Worm (Caenorhabditis elegans) whole organism, L4 larva: ENCODE results near the gene srv-1.

Source experiments
- F10B5.3 ChIP-seq: sonication (generic microtip); optimal IDR thresholded peaks from 2 replicates; lab custom pipeline; 2016; ENCODE audit warnings: mild to moderate bottlenecking, missing genetic modification characterization, missing compliant biosample characterization
- F44E2.7 ChIP-seq: fragments of 200-800 bp; sonication (Bioruptor generic); IDR thresholded peaks from 2 replicates; pipeline ENCODE4 v2.1.2; 2022; ENCODE audit warnings: missing genetic modification characterization, missing compliant biosample characterization
- R02D3.7 ChIP-seq: fragments of 150-350 bp; sonication (generic microtip); optimal IDR thresholded peaks from 3 replicates; lab custom pipeline; 2014; ENCODE audit warnings: missing biosample characterization, missing genetic modification characterization
- T26A8.4 ChIP-seq: fragments of 200-800 bp; sonication (Bioruptor generic); IDR thresholded peaks from 2 replicates; pipeline ENCODE4 v1.3.6; 2022; ENCODE audit warnings: missing genetic modification characterization, missing compliant biosample characterization
- Y5F2A.4 ChIP-seq: fragments of 200-800 bp; sonication (Bioruptor generic); optimal IDR thresholded peaks from 2 replicates; lab custom pipeline; 2018; ENCODE audit warnings: mild to moderate bottlenecking, missing genetic modification characterization, missing compliant biosample characterization
- ZK337.2 ChIP-seq: fragments of 200-800 bp; sonication (Bioruptor generic); IDR thresholded peaks from 2 replicates; pipeline ENCODE4 v1.3.6; 2022; ENCODE audit warnings: missing genetic modification reagents, missing genetic modification characterization, missing compliant biosample characterization
- aha-1 ChIP-seq: fragments of 150-350 bp; peaks from one replicate; lab custom pipeline; 2014; ENCODE audit warnings: missing biosample characterization, missing genetic modification characterization
- arid-1 ChIP-seq: fragments of 200-800 bp; sonication (Bioruptor generic); conservative IDR thresholded peaks from 2 replicates; pipeline ENCODE4 v1.3.6; 2022; ENCODE audit warnings: missing genetic modification reagents, missing genetic modification characterization, missing compliant biosample characterization
- ceh-28 ChIP-seq: fragments of 150-350 bp; optimal IDR thresholded peaks from 2 replicates; lab custom pipeline; 2014; ENCODE audit warnings: missing biosample characterization, missing genetic modification reagents, missing genetic modification characterization
- daf-19 ChIP-seq: fragments of 200-800 bp; sonication (Bioruptor generic); conservative IDR thresholded peaks from 2 replicates; pipeline ENCODE4 v1.3.6; 2022; ENCODE audit warnings: missing genetic modification characterization, missing compliant biosample characterization
- daf-8 ChIP-seq: fragments of 200-800 bp; sonication (Bioruptor generic); IDR thresholded peaks from 2 replicates; pipeline ENCODE4 v1.3.6; 2022; ENCODE audit warnings: missing genetic modification characterization, missing compliant biosample characterization
- dmd-6 ChIP-seq: fragments of 200-800 bp; sonication (Bioruptor generic); IDR thresholded peaks from 2 replicates; pipeline ENCODE4 v1.3.6; 2022; ENCODE audit warnings: missing genetic modification reagents, missing genetic modification characterization, missing compliant biosample characterization
- dmd-8 ChIP-seq: fragments of 200-800 bp; sonication (Bioruptor generic); IDR thresholded peaks from 2 replicates; pipeline ENCODE4 v1.3.6; 2022; ENCODE audit warnings: missing genetic modification characterization, missing compliant biosample characterization
- dmd-9 ChIP-seq: fragments of 200-800 bp; sonication (Bioruptor generic); IDR thresholded peaks from 2 replicates; pipeline ENCODE4 v1.3.6; 2022; ENCODE audit warnings: missing genetic modification reagents, missing genetic modification characterization, missing compliant biosample characterization
- duxl-1 ChIP-seq: sonication (generic microtip); optimal IDR thresholded peaks from 2 replicates; lab custom pipeline; 2016; ENCODE audit warnings: mild to moderate bottlenecking, missing genetic modification characterization, moderate library complexity, missing compliant biosample characterization; ENCODE audit not compliant: poor library complexity
- dve-1 ChIP-seq: sonication (generic microtip); optimal IDR thresholded peaks from 2 replicates; lab custom pipeline; 2017; ENCODE audit warnings: antibody characterized with exemption, mild to moderate bottlenecking, missing genetic modification characterization, missing compliant biosample characterization; ENCODE audit not compliant: insufficient read depth
- egl-43 ChIP-seq: fragments of 200-800 bp; sonication (Bioruptor generic); IDR thresholded peaks from 2 replicates; pipeline ENCODE4 v1.3.6; 2022; ENCODE audit warnings: missing genetic modification reagents, missing genetic modification characterization, missing compliant biosample characterization
- gei-8 ChIP-seq: fragments of 200-800 bp; sonication (Bioruptor generic); optimal IDR thresholded peaks from 2 replicates; lab custom pipeline; 2018; ENCODE audit warnings: mild to moderate bottlenecking, missing genetic modification characterization, missing compliant biosample characterization
- hif-1 ChIP-seq, 2 experiments: sonication (generic microtip); optimal IDR thresholded peaks; 2 replicates each; lab custom pipeline; 2016 to 2017; ENCODE audit warnings: missing compliant biosample characterization in 2 of 2, missing genetic modification characterization in 2 of 2, missing genetic modification reagents in 2 of 2, missing genotype in 2 of 2, mild to moderate bottlenecking in 1 of 2
- hlh-11 ChIP-seq: fragments of 200-800 bp; sonication (Bioruptor generic); optimal IDR thresholded peaks from 2 replicates; lab custom pipeline; 2018; ENCODE audit warnings: mild to moderate bottlenecking, missing genetic modification characterization, missing compliant biosample characterization
- hmg-1.1 ChIP-seq: fragments of 200-800 bp; sonication (Bioruptor generic); IDR thresholded peaks from 2 replicates; pipeline ENCODE4 v1.3.6; 2022; ENCODE audit warnings: missing genetic modification reagents, missing genetic modification characterization, missing compliant biosample characterization
- jun-1 ChIP-seq: fragments of 150-350 bp; optimal IDR thresholded peaks from 2 replicates; lab custom pipeline; 2014; ENCODE audit warnings: missing biosample characterization, missing genetic modification reagents, missing genetic modification characterization
- lin-13 ChIP-seq: fragments of 150-350 bp; optimal IDR thresholded peaks from 2 replicates; lab custom pipeline; 2014; ENCODE audit warnings: missing biosample characterization, missing genetic modification reagents, missing genetic modification characterization
- lin-15B ChIP-seq: fragments of 150-350 bp; sonication (generic microtip); optimal IDR thresholded peaks from 3 replicates; lab custom pipeline; 2014; ENCODE audit warnings: missing biosample characterization, missing genetic modification characterization
- lin-29 ChIP-seq: fragments of 200-800 bp; sonication (Bioruptor generic); IDR thresholded peaks from 2 replicates; pipeline ENCODE4 v1.3.6; 2022; ENCODE audit warnings: missing genetic modification reagents, missing genetic modification characterization, missing compliant biosample characterization
- lin-38 ChIP-seq: fragments of 200-800 bp; sonication (Bioruptor generic); IDR thresholded peaks from 2 replicates; pipeline ENCODE4 v1.3.6; 2022; ENCODE audit warnings: missing genetic modification reagents, missing genetic modification characterization, missing compliant biosample characterization
- lin-39 ChIP-seq: fragments of 150-350 bp; optimal IDR thresholded peaks from 2 replicates; lab custom pipeline; 2014; ENCODE audit warnings: missing biosample characterization, missing genetic modification reagents, missing genetic modification characterization
- lir-3 ChIP-seq: sonication (generic microtip); optimal IDR thresholded peaks from 2 replicates; lab custom pipeline; 2016; ENCODE audit warnings: mild to moderate bottlenecking, missing genetic modification characterization, missing compliant biosample characterization
- mep-1 ChIP-seq: fragments of 150-350 bp; sonication (generic microtip); optimal IDR thresholded peaks from 3 replicates; lab custom pipeline; 2014; ENCODE audit warnings: missing biosample characterization, missing genetic modification characterization
- mes-2 ChIP-seq: sonication (generic microtip); optimal IDR thresholded peaks from 2 replicates; lab custom pipeline; 2016; ENCODE audit warnings: missing genotype, mild to moderate bottlenecking, missing genetic modification characterization, missing compliant biosample characterization; ENCODE audit not compliant: poor library complexity, severe bottlenecking
- mxl-2 ChIP-seq: fragments of 200-800 bp; sonication (Bioruptor generic); conservative IDR thresholded peaks from 2 replicates; pipeline ENCODE4 v1.3.6; 2022; ENCODE audit warnings: missing genetic modification reagents, missing genetic modification characterization, missing compliant biosample characterization
- mxl-3 ChIP-seq: fragments of 200-800 bp; sonication (Bioruptor generic); optimal IDR thresholded peaks from 2 replicates; lab custom pipeline; 2018; ENCODE audit warnings: mild to moderate bottlenecking, missing genetic modification characterization, missing compliant biosample characterization
- nhr-10 ChIP-seq: fragments of 150-350 bp; optimal IDR thresholded peaks from 2 replicates; lab custom pipeline; 2014; ENCODE audit warnings: missing biosample characterization, missing genetic modification characterization
- nhr-111 ChIP-seq: fragments of 200-800 bp; sonication (Bioruptor generic); optimal IDR thresholded peaks from 2 replicates; lab custom pipeline; 2018; ENCODE audit warnings: mild to moderate bottlenecking, missing genetic modification characterization, missing compliant biosample characterization
- nhr-28 ChIP-seq: fragments of 150-350 bp; optimal IDR thresholded peaks from 2 replicates; lab custom pipeline; 2014; ENCODE audit warnings: missing biosample characterization, missing genetic modification characterization
- nhr-42 ChIP-seq: fragments of 200-800 bp; sonication (Bioruptor generic); IDR thresholded peaks from 2 replicates; pipeline ENCODE4 v1.3.6; 2022; ENCODE audit warnings: missing genetic modification characterization, missing compliant biosample characterization
- nhr-76 ChIP-seq: fragments of 150-350 bp; optimal IDR thresholded peaks from 2 replicates; lab custom pipeline; 2014; ENCODE audit warnings: missing biosample characterization, missing genetic modification characterization
- nhr-77 ChIP-seq: fragments of 150-350 bp; optimal IDR thresholded peaks from 2 replicates; lab custom pipeline; 2014; ENCODE audit warnings: missing biosample characterization, missing genetic modification characterization
- pha-4 ChIP-seq, 2 experiments: fragments of 150-350 bp in 1 of 2; fragments of 200-800 bp in 1 of 2; sonication (Bioruptor generic) in 1 of 2; IDR thresholded peaks in 1 of 2; optimal IDR thresholded peaks in 1 of 2; 2 replicates each; pipeline versions ENCODE4 v1.3.6 to Lab custom; 2014 to 2022; ENCODE audit warnings: missing genetic modification characterization in 2 of 2, missing genetic modification reagents in 2 of 2, missing biosample characterization in 1 of 2, missing compliant biosample characterization in 1 of 2
- php-3 ChIP-seq: fragments of 200-800 bp; sonication (Bioruptor generic); IDR thresholded peaks from 2 replicates; pipeline ENCODE4 v1.3.6; 2022; ENCODE audit warnings: missing genetic modification reagents, missing genetic modification characterization, missing compliant biosample characterization
- set-16 ChIP-seq: fragments of 200-800 bp; sonication (Bioruptor generic); IDR thresholded peaks from 2 replicates; pipeline ENCODE4 v1.3.6; 2022; ENCODE audit warnings: missing genetic modification reagents, missing genetic modification characterization, missing compliant biosample characterization
- skn-1 ChIP-seq: fragments of 150-350 bp; optimal IDR thresholded peaks from 2 replicates; lab custom pipeline; 2014; ENCODE audit warnings: missing biosample characterization, missing genetic modification characterization
- snpc-1.2 ChIP-seq: fragments of 200-800 bp; sonication (Bioruptor generic); IDR thresholded peaks from 2 replicates; pipeline ENCODE4 v1.3.6; 2022; ENCODE audit warnings: missing genetic modification reagents, missing genetic modification characterization, missing compliant biosample characterization
- snpc-4 ChIP-seq: fragments of 150-350 bp; optimal IDR thresholded peaks from 2 replicates; lab custom pipeline; 2014; ENCODE audit warnings: missing biosample characterization, missing genetic modification characterization
- spr-1 ChIP-seq: sonication (generic microtip); optimal IDR thresholded peaks from 2 replicates; lab custom pipeline; 2016; ENCODE audit warnings: mild to moderate bottlenecking, missing genetic modification characterization, missing compliant biosample characterization
- tag-97 ChIP-seq: fragments of 200-800 bp; sonication (Bioruptor generic); IDR thresholded peaks from 2 replicates; pipeline ENCODE4 v1.3.6; 2022; ENCODE audit warnings: missing genetic modification characterization, missing compliant biosample characterization
- unc-130 ChIP-seq: sonication (generic microtip); optimal IDR thresholded peaks from 2 replicates; lab custom pipeline; 2016; ENCODE audit warnings: missing genetic modification reagents, missing genetic modification characterization, missing compliant biosample characterization
- unc-39 ChIP-seq: sonication (generic microtip); optimal IDR thresholded peaks from 2 replicates; lab custom pipeline; 2017; ENCODE audit warnings: missing biosample characterization, missing genetic modification characterization
- vab-7 ChIP-seq: fragments of 200-800 bp; sonication (Bioruptor generic); IDR thresholded peaks from 2 replicates; pipeline ENCODE4 v1.3.6; 2022; ENCODE audit warnings: missing genetic modification reagents, missing genetic modification characterization, missing compliant biosample characterization
- zip-2 ChIP-seq: fragments of 150-350 bp; optimal IDR thresholded peaks from 2 replicates; lab custom pipeline; 2014; ENCODE audit warnings: missing biosample characterization, missing genetic modification characterization
- ztf-11 ChIP-seq: fragments of 150-350 bp; optimal IDR thresholded peaks from 2 replicates; lab custom pipeline; 2014; ENCODE audit warnings: missing biosample characterization, missing genetic modification characterization

srv-1 gene

ce11 chrIII:6887574-6887973 is 37.4 kb downstream of the srv-1 start (continued):
- peak; percentile 16 for TF ChIP-seq nhr-28 (tag; lab: Kevin White, UChicago)
- peak; percentile 85 for TF ChIP-seq aha-1 (tag; lab: Kevin White, UChicago)
- TF ChIP-seq mes-2 (tag; lab: Kevin White, UChicago) = peak; percentile 84
- TF ChIP-seq nhr-111 = peak; percentile 80
- no peak for TF ChIP-seq lin-39 (tag; lab: Kevin White, UChicago)
- no peak for TF ChIP-seq nhr-77 (tag; lab: Kevin White, UChicago)
- peak; percentile 73 for TF ChIP-seq lin-13 (GFP tag; lab: Kevin White, UChicago)
- TF ChIP-seq hlh-11 = no peak
- TF ChIP-seq dmd-8 (GFP tag; lab: Robert Waterston, UW) = peak; percentile 95
- no peak for TF ChIP-seq ceh-28
- no peak for TF ChIP-seq set-16 (GFP tag; lab: Robert Waterston, UW)
- TF ChIP-seq nhr-76 (tag; lab: Kevin White, UChicago) = no peak
- peak; percentile 80 for TF ChIP-seq daf-19
- TF ChIP-seq php-3 (GFP tag; lab: Robert Waterston, UW) = peak; percentile 65; the same call in 1 of the 2 replicates
- TF ChIP-seq ztf-11 = no peak
- TF ChIP-seq tag-97 = no peak
- 0 out of 2 replicates have a peak, but pooled peaks have one; percentile 58 for TF ChIP-seq ZK337.2
- TF ChIP-seq F10B5.3 (tag; lab: Kevin White, UChicago) = peak; percentile 48
- TF ChIP-seq mxl-2 = peak; percentile 75; the same call in 1 of the 2 replicates
- no peak for TF ChIP-seq duxl-1 (tag; lab: Kevin White, UChicago)
- TF ChIP-seq mxl-3 (GFP tag; lab: Kevin White, UChicago) = no peak
- TF ChIP-seq lin-15B (tag; lab: Kevin White, UChicago) = no peak
- peak; percentile 51 for TF ChIP-seq unc-130 (GFP tag; lab: Kevin White, UChicago)
- peak; percentile 29 for TF ChIP-seq snpc-4 (tag; lab: Kevin White, UChicago)
- peak; percentile 8 for TF ChIP-seq R02D3.7 (tag; lab: Kevin White, UChicago)
- TF ChIP-seq vab-7 (GFP tag; lab: Robert Waterston, UW) = peak; percentile 94
- TF ChIP-seq gei-8 (GFP tag; lab: Kevin White, UChicago) = peak; percentile 38
- TF ChIP-seq lin-29 = 0 out of 2 replicates have a peak, but pooled peaks have one; percentile 24
- TF ChIP-seq dmd-9 (GFP tag; lab: Robert Waterston, UW) = peak; percentile 63; the same call in 1 of the 2 replicates
- peak; percentile 82 for TF ChIP-seq T26A8.4 (GFP tag; lab: Robert Waterston, UW)
- TF ChIP-seq hif-1 (tag; optimal IDR thresholded peaks at IDR 0.05; lab: Kevin White, UChicago) = peak in 1 of 2 experiments; percentile 62
- peak; percentile 49 for TF ChIP-seq lir-3 (tag; lab: Kevin White, UChicago)
- peak; percentile 75; the same call in 1 of the 2 replicates for TF ChIP-seq F44E2.7 (GFP tag; lab: Robert Waterston, UW)
- peak; percentile 65 for TF ChIP-seq dmd-6 (GFP tag; lab: Robert Waterston, UW)
- TF ChIP-seq dve-1 (tag; lab: Kevin White, UChicago) = peak; percentile 60
- TF ChIP-seq nhr-10 (tag; lab: Kevin White, UChicago) = no peak
- no peak for TF ChIP-seq jun-1 (tag; lab: Kevin White, UChicago)
- peak; percentile 74 for TF ChIP-seq mep-1 (tag; lab: Kevin White, UChicago)
- no peak for TF ChIP-seq zip-2 (tag; lab: Kevin White, UChicago)
- no peak for TF ChIP-seq unc-39
- TF ChIP-seq egl-43 (GFP tag; lab: Robert Waterston, UW) = no peak; the same call in 1 of the 2 replicates
- peak; percentile 86 for TF ChIP-seq hmg-1.1 (GFP tag; lab: Robert Waterston, UW)
- no peak for TF ChIP-seq daf-8 (GFP tag; lab: Robert Waterston, UW)
- peak; percentile 33 for TF ChIP-seq spr-1
- TF ChIP-seq arid-1 = peak; percentile 84
- TF ChIP-seq Y5F2A.4 (GFP tag; lab: Kevin White, UChicago) = peak; percentile 48
- TF ChIP-seq lin-38 (GFP tag; lab: Robert Waterston, UW) = peak; percentile 87
- TF ChIP-seq skn-1 (tag; lab: Kevin White, UChicago) = no peak
- TF ChIP-seq nhr-42 (GFP tag; lab: Robert Waterston, UW) = peak; percentile 52
- peak; percentile 89; the same call in 1 of the 2 replicates for TF ChIP-seq pha-4 (GFP tag; IDR thresholded peaks at IDR 0.05; lab: Robert Waterston, UW)
- TF ChIP-seq pha-4 (tag; optimal IDR thresholded peaks at IDR 0.05; lab: Kevin White, UChicago) = no peak
- TF ChIP-seq snpc-1.2 (GFP tag; lab: Robert Waterston, UW) = peak; percentile 79
